Fruit fly (Drosophila melanogaster): ENCODE measurements around the gene mRpS35.

DNA sequence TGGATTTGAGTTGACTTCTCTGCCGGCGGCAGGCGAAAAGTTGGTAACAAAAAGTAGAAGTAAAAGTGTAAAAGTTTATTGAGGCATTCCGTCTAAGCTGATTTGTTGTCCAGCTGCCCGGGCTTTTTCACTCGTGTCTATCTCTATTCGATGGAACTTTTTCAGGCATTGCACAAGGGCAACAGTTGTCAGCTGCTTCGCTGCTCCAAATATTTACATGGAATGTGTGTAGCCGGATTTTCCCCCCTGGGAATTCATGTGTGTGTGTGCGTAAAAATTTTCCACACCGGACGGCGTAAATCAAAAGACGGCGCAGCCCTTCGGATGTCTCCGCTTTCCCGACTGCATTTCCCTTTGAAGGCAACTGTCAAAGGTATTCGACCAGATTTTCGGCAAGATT, 35.7 kb upstream of the mRpS35 start:
- TF ChIP-seq CG14655 (GFP tag; optimal IDR thresholded peaks at IDR 0.05) (no peak), EcR (GFP tag; optimal IDR thresholded peaks at IDR 0.05) (no peak), CG15710 (tag; optimal IDR thresholded peaks at IDR 0.05) (no peak), CG13204 (GFP tag; optimal IDR thresholded peaks at IDR 0.05) (no peak), rn (GFP tag; IDR thresholded peaks at IDR 0.05) (no peak), D1 (tag; optimal IDR thresholded peaks at IDR 0.05) (no peak), Pif1A (GFP tag; optimal IDR thresholded peaks at IDR 0.05) (no peak), CG10348 (GFP tag; IDR thresholded peaks at IDR 0.05) (no peak), Pif1B (GFP tag; optimal IDR thresholded peaks at IDR 0.05) (no peak), CG12605 (GFP tag; IDR thresholded peaks at IDR 0.05) (no peak), Snoo (tag; optimal IDR thresholded peaks at IDR 0.05) (no peak), CG17806 (tag; optimal IDR thresholded peaks at IDR 0.05) (no peak)

Data from whole organism, pupa.